Fruit fly (Drosophila melanogaster): ENCODE data around the gene Epg5.

The Epg5 gene

DNA sequence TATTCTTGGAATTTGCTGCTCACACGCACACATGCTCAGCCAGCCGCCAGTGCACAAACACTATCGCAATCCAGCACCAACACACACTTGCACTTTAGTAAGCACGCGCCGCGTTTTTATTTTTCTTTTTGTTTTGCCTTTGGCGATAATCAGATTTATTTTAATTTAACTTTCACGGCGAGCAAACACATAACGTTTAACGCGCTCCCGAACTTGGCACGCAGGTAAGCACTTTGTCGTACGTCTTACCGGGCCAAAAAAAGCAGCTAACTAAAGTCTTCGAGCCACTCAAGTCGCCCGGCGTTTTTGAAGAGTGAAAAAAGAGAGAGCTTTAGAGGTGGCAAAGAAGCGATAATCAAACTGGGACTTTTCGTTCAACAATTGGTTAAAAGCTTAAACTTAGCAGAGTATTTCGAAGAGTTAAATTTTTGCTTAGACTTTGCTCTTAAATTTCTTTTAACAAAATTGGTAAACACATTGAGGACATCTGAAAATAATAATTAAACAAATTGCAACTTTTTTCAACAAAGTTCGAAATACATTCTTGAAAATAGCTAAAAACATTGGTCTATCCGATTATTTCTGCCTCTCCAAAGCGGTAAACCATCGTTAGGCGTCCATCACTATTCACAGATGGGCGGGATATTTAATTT is 15.3 kb downstream of the Epg5 start, which contains the start of gene Mekk1 (continued):
- TF ChIP-seq Hmr (GFP tag; optimal IDR thresholded peaks at IDR 0.05) = peak; percentile 53
- TF ChIP-seq otp (GFP tag; IDR thresholded peaks at IDR 0.05) = 0 out of 3 replicates have a peak, but pooled peaks have one; percentile 25
- TF ChIP-seq Gsc (GFP tag; IDR thresholded peaks at IDR 0.05) = no peak
- TF ChIP-seq tup (GFP tag; optimal IDR thresholded peaks at IDR 0.05) = no peak
- no peak for TF ChIP-seq CG1233 (GFP tag; optimal IDR thresholded peaks at IDR 0.05)
- no peak for TF ChIP-seq pan (optimal IDR thresholded peaks at IDR 0.05)
- no peak for TF ChIP-seq pan (GFP tag; optimal IDR thresholded peaks at IDR 0.05 in 1 of 2, IDR thresholded peaks at IDR 0.05 in 1 of 2)
- TF ChIP-seq lilli (GFP tag; optimal IDR thresholded peaks at IDR 0.05) = peak; percentile 74
- TF ChIP-seq Dfd (GFP tag; optimal IDR thresholded peaks at IDR 0.05) = no peak
- TF ChIP-seq cas (GFP tag; IDR thresholded peaks at IDR 0.05) = no peak
- TF ChIP-seq CG11696 (GFP tag; IDR thresholded peaks at IDR 0.05) = no peak
- peak; percentile 41; the same call in 2 of the 3 replicates for TF ChIP-seq Doc3 (GFP tag; IDR thresholded peaks at IDR 0.05; ENCODE audit: partially characterized antibody)
- TF ChIP-seq ERR (GFP tag; optimal IDR thresholded peaks at IDR 0.05) = no peak
- TF ChIP-seq ssp (GFP tag; IDR thresholded peaks at IDR 0.05) = no peak
- TF ChIP-seq zfh1 (GFP tag; IDR thresholded peaks at IDR 0.05) = no peak
- peak; percentile 48; the same call in 1 of the 2 replicates for TF ChIP-seq sna (GFP tag; IDR thresholded peaks at IDR 0.05; ENCODE audit: partially characterized antibody)
- peak; percentile 49 for TF ChIP-seq HmgZ (tag; optimal IDR thresholded peaks at IDR 0.05)
- TF ChIP-seq tx (GFP tag; optimal IDR thresholded peaks at IDR 0.05) = peak; percentile 38
- TF ChIP-seq CHES-1-like (GFP tag; optimal IDR thresholded peaks at IDR 0.05) = peak; percentile 50
- TF ChIP-seq CG3995 (GFP tag; optimal IDR thresholded peaks at IDR 0.05) = peak; percentile 82
- TF ChIP-seq CG13624 (GFP tag; optimal IDR thresholded peaks at IDR 0.05) = peak; percentile 59
- peak; percentile 1 for TF ChIP-seq CG6765 (GFP tag; optimal IDR thresholded peaks at IDR 0.05)
- peak; percentile 16 for TF ChIP-seq Fer2 (tag; optimal IDR thresholded peaks at IDR 0.05)
- peak; percentile 94 for TF ChIP-seq E2f2 (GFP tag; IDR thresholded peaks at IDR 0.05)
- TF ChIP-seq dpn (GFP tag; optimal IDR thresholded peaks at IDR 0.05) = peak; percentile 39 to 52
- TF ChIP-seq E2f1 (GFP tag; IDR thresholded peaks at IDR 0.05) = no peak
- no peak for TF ChIP-seq CG11560 (tag; IDR thresholded peaks at IDR 0.05)
- no peak; the same call in 3 of the 4 replicates for TF ChIP-seq Gug (GFP tag; IDR thresholded peaks at IDR 0.05)
- peak; percentile 4 for TF ChIP-seq Oli (tag; optimal IDR thresholded peaks at IDR 0.05)
- TF ChIP-seq CG31388 (GFP tag; optimal IDR thresholded peaks at IDR 0.05) = no peak
- no peak for TF ChIP-seq onecut (GFP tag; IDR thresholded peaks at IDR 0.05)
- peak; percentile 60 for TF ChIP-seq CG9817 (tag; optimal IDR thresholded peaks at IDR 0.05)
- no peak for TF ChIP-seq CG33213 (GFP tag; optimal IDR thresholded peaks at IDR 0.05)
- 0 out of 3 replicates have a peak, but pooled peaks have one; percentile 36 for TF ChIP-seq tgo (GFP tag; IDR thresholded peaks at IDR 0.05)
- TF ChIP-seq zen (tag; optimal IDR thresholded peaks at IDR 0.05) = no peak
- TF ChIP-seq Dip3 (GFP tag; optimal IDR thresholded peaks at IDR 0.05) = peak; percentile 27
- no peak for TF ChIP-seq Atf3 (GFP tag; optimal IDR thresholded peaks at IDR 0.05)
- TF ChIP-seq CG6854 (GFP tag; optimal IDR thresholded peaks at IDR 0.05) = no peak
- no peak for TF ChIP-seq CG1529 (GFP tag; optimal IDR thresholded peaks at IDR 0.05)
- TF ChIP-seq H15 (GFP tag; IDR thresholded peaks at IDR 0.05) = no peak
- no peak for TF ChIP-seq ab (GFP tag; optimal IDR thresholded peaks at IDR 0.05)
- TF ChIP-seq ato (GFP tag; IDR thresholded peaks at IDR 0.05; ENCODE audit: partially characterized antibody) = no peak
- peak; percentile 39; the same call in 1 of the 2 replicates for TF ChIP-seq CG2129 (GFP tag; IDR thresholded peaks at IDR 0.05; ENCODE audit: partially characterized antibody)
- no peak for TF ChIP-seq CG12769 (tag; optimal IDR thresholded peaks at IDR 0.05)
- TF ChIP-seq CG1832 (GFP tag; optimal IDR thresholded peaks at IDR 0.05) = no peak
- TF ChIP-seq kah (GFP tag; optimal IDR thresholded peaks at IDR 0.05) = no peak
- no peak for TF ChIP-seq CG3726 (GFP tag; IDR thresholded peaks at IDR 0.05)
- TF ChIP-seq Rfx (GFP tag; IDR thresholded peaks at IDR 0.05) = peak; percentile 59; the same call in 1 of the 2 replicates
- no peak for TF ChIP-seq Hey (tag; optimal IDR thresholded peaks at IDR 0.05)
- TF ChIP-seq Lim3 (GFP tag; IDR thresholded peaks at IDR 0.05) = no peak
- TF ChIP-seq CG8478 (optimal IDR thresholded peaks at IDR 0.05) = no peak

Measured in whole organism, embryonic.